Worm (Caenorhabditis elegans) whole organism, L4 larva: ENCODE measurements around the gene gdi-1.
A peak's percentile ranks its signal among the peaks of the same experiment; 100 is the strongest.

Experiments used
- D1046.2 ChIP-seq: fragments of 200-800 bp; sonication (Bioruptor generic); IDR thresholded peaks from 2 replicates; pipeline ENCODE4 v1.3.6; 2022; ENCODE audit warnings: missing genetic modification characterization, missing compliant biosample characterization
- F10B5.3 ChIP-seq: sonication (generic microtip); optimal IDR thresholded peaks from 2 replicates; lab custom pipeline; 2016; ENCODE audit warnings: mild to moderate bottlenecking, missing genetic modification characterization, missing compliant biosample characterization
- F26F4.8 ChIP-seq: fragments of 200-800 bp; sonication (Bioruptor generic); conservative IDR thresholded peaks from 2 replicates; pipeline ENCODE4 v1.3.6; 2022; ENCODE audit warnings: missing genetic modification characterization, missing compliant biosample characterization
- F37D6.2 ChIP-seq: sonication (generic microtip); optimal IDR thresholded peaks from 2 replicates; lab custom pipeline; 2016; ENCODE audit warnings: mild to moderate bottlenecking, missing genetic modification characterization, missing compliant biosample characterization
- T26A8.4 ChIP-seq: fragments of 200-800 bp; sonication (Bioruptor generic); IDR thresholded peaks from 2 replicates; pipeline ENCODE4 v1.3.6; 2022; ENCODE audit warnings: missing genetic modification characterization, missing compliant biosample characterization
- Y48G9A.11 ChIP-seq: fragments of 200-800 bp; sonication (Bioruptor generic); IDR thresholded peaks from 2 replicates; pipeline ENCODE4 v1.3.6; 2022; ENCODE audit warnings: missing genetic modification reagents, missing genetic modification characterization, missing compliant biosample characterization
- Y75B8A.6 ChIP-seq: fragments of 200-800 bp; sonication (Bioruptor generic); IDR thresholded peaks from 2 replicates; pipeline ENCODE4 v1.3.6; 2022; ENCODE audit warnings: missing genetic modification reagents, missing genetic modification characterization, missing compliant biosample characterization
- ZK546.5 ChIP-seq, 2 experiments: sonication (generic microtip); optimal IDR thresholded peaks; 2 replicates each; lab custom pipeline; 2017; ENCODE audit warnings: missing biosample characterization in 2 of 2, missing genetic modification characterization in 2 of 2
- aha-1 ChIP-seq: fragments of 150-350 bp; peaks from one replicate; lab custom pipeline; 2014; ENCODE audit warnings: missing biosample characterization, missing genetic modification characterization
- ama-1 ChIP-seq: fragments of 150-350 bp; optimal IDR thresholded peaks from 2 replicates; lab custom pipeline; 2014; ENCODE audit warnings: inconsistent platforms, mixed read lengths
- arid-1 ChIP-seq: fragments of 200-800 bp; sonication (Bioruptor generic); conservative IDR thresholded peaks from 2 replicates; pipeline ENCODE4 v1.3.6; 2022; ENCODE audit warnings: missing genetic modification reagents, missing genetic modification characterization, missing compliant biosample characterization
- ceh-62 ChIP-seq: sonication (generic microtip); optimal IDR thresholded peaks from 2 replicates; lab custom pipeline; 2017; ENCODE audit warnings: missing biosample characterization, missing genetic modification characterization
- ceh-82 ChIP-seq: sonication (generic microtip); optimal IDR thresholded peaks from 2 replicates; lab custom pipeline; 2017; ENCODE audit warnings: missing biosample characterization, missing genetic modification characterization
- ctbp-1 ChIP-seq: fragments of 200-800 bp; sonication (Bioruptor generic); IDR thresholded peaks from 2 replicates; pipeline ENCODE4 v1.3.6; 2022; ENCODE audit warnings: missing genetic modification reagents, missing genetic modification characterization, missing compliant biosample characterization
- daf-8 ChIP-seq: fragments of 200-800 bp; sonication (Bioruptor generic); IDR thresholded peaks from 2 replicates; pipeline ENCODE4 v1.3.6; 2022; ENCODE audit warnings: missing genetic modification characterization, missing compliant biosample characterization
- dpl-1 ChIP-seq: fragments of 150-350 bp; optimal IDR thresholded peaks from 2 replicates; lab custom pipeline; 2014; ENCODE audit warnings: missing biosample characterization, missing genetic modification reagents, missing genetic modification characterization
- dve-1 ChIP-seq: sonication (generic microtip); optimal IDR thresholded peaks from 2 replicates; lab custom pipeline; 2017; ENCODE audit warnings: antibody characterized with exemption, mild to moderate bottlenecking, missing genetic modification characterization, missing compliant biosample characterization; ENCODE audit not compliant: insufficient read depth
- egl-27 ChIP-seq: sonication (generic microtip); optimal IDR thresholded peaks from 3 replicates; lab custom pipeline; 2017; ENCODE audit warnings: missing biosample characterization, missing genetic modification reagents, missing genetic modification characterization
- egl-43 ChIP-seq: fragments of 200-800 bp; sonication (Bioruptor generic); IDR thresholded peaks from 2 replicates; pipeline ENCODE4 v1.3.6; 2022; ENCODE audit warnings: missing genetic modification reagents, missing genetic modification characterization, missing compliant biosample characterization
- fos-1 ChIP-seq: fragments of 150-350 bp; optimal IDR thresholded peaks from 2 replicates; lab custom pipeline; 2014; ENCODE audit warnings: missing biosample characterization, missing genetic modification characterization
- gei-8 ChIP-seq: fragments of 200-800 bp; sonication (Bioruptor generic); optimal IDR thresholded peaks from 2 replicates; lab custom pipeline; 2018; ENCODE audit warnings: mild to moderate bottlenecking, missing genetic modification characterization, missing compliant biosample characterization
- hif-1 ChIP-seq, 2 experiments: sonication (generic microtip); optimal IDR thresholded peaks; 2 replicates each; lab custom pipeline; 2016 to 2017; ENCODE audit warnings: missing compliant biosample characterization in 2 of 2, missing genetic modification characterization in 2 of 2, missing genetic modification reagents in 2 of 2, missing genotype in 2 of 2, mild to moderate bottlenecking in 1 of 2
- hlh-30 ChIP-seq: sonication (generic microtip); optimal IDR thresholded peaks from 2 replicates; lab custom pipeline; 2017; ENCODE audit warnings: antibody characterized with exemption, mild to moderate bottlenecking, missing genetic modification characterization, missing compliant biosample characterization; ENCODE audit not compliant: insufficient read depth
- hmg-1.1 ChIP-seq: fragments of 200-800 bp; sonication (Bioruptor generic); IDR thresholded peaks from 2 replicates; pipeline ENCODE4 v1.3.6; 2022; ENCODE audit warnings: missing genetic modification reagents, missing genetic modification characterization, missing compliant biosample characterization
- jun-1 ChIP-seq: fragments of 150-350 bp; optimal IDR thresholded peaks from 2 replicates; lab custom pipeline; 2014; ENCODE audit warnings: missing biosample characterization, missing genetic modification reagents, missing genetic modification characterization
- lim-7 ChIP-seq: fragments of 200-800 bp; sonication (Bioruptor generic); IDR thresholded peaks from 2 replicates; pipeline ENCODE4 v1.3.6; 2022; ENCODE audit warnings: missing genetic modification characterization, missing compliant biosample characterization
- lin-38 ChIP-seq: fragments of 200-800 bp; sonication (Bioruptor generic); IDR thresholded peaks from 2 replicates; pipeline ENCODE4 v1.3.6; 2022; ENCODE audit warnings: missing genetic modification reagents, missing genetic modification characterization, missing compliant biosample characterization
- lsy-2 ChIP-seq, 2 experiments: fragments of 150-350 bp in 1 of 2; sonication (generic microtip) in 1 of 2; optimal IDR thresholded peaks; 2 replicates each; lab custom pipeline; 2014 to 2017; ENCODE audit warnings: missing biosample characterization in 2 of 2, missing genetic modification characterization in 2 of 2
- madf-9 ChIP-seq: fragments of 200-800 bp; sonication (Bioruptor generic); conservative IDR thresholded peaks from 2 replicates; pipeline ENCODE4 v1.3.6; 2022; ENCODE audit warnings: missing genetic modification reagents, missing genetic modification characterization, missing compliant biosample characterization
- mes-2 ChIP-seq: sonication (generic microtip); optimal IDR thresholded peaks from 2 replicates; lab custom pipeline; 2016; ENCODE audit warnings: missing genotype, mild to moderate bottlenecking, missing genetic modification characterization, missing compliant biosample characterization; ENCODE audit not compliant: poor library complexity, severe bottlenecking
- nhr-11 ChIP-seq: fragments of 150-350 bp; optimal IDR thresholded peaks from 2 replicates; lab custom pipeline; 2014; ENCODE audit warnings: missing biosample characterization, missing genetic modification characterization
- nhr-41 ChIP-seq: fragments of 200-800 bp; sonication (Bioruptor generic); IDR thresholded peaks from 2 replicates; pipeline ENCODE4 v1.3.6; 2022; ENCODE audit warnings: missing genetic modification reagents, missing genetic modification characterization, missing compliant biosample characterization
- nhr-6 ChIP-seq: fragments of 150-350 bp; optimal IDR thresholded peaks from 2 replicates; lab custom pipeline; 2014; ENCODE audit warnings: missing biosample characterization, missing genetic modification characterization
- rbr-2 ChIP-seq: sonication (generic microtip); optimal IDR thresholded peaks from 2 replicates; lab custom pipeline; 2016; ENCODE audit warnings: missing genotype, missing genetic modification characterization, missing compliant biosample characterization
- set-16 ChIP-seq: fragments of 200-800 bp; sonication (Bioruptor generic); IDR thresholded peaks from 2 replicates; pipeline ENCODE4 v1.3.6; 2022; ENCODE audit warnings: missing genetic modification reagents, missing genetic modification characterization, missing compliant biosample characterization
- skn-1 ChIP-seq: fragments of 150-350 bp; optimal IDR thresholded peaks from 2 replicates; lab custom pipeline; 2014; ENCODE audit warnings: missing biosample characterization, missing genetic modification characterization
- spr-1 ChIP-seq: sonication (generic microtip); optimal IDR thresholded peaks from 2 replicates; lab custom pipeline; 2016; ENCODE audit warnings: mild to moderate bottlenecking, missing genetic modification characterization, missing compliant biosample characterization
- spr-3 ChIP-seq: fragments of 200-800 bp; sonication (Bioruptor generic); optimal IDR thresholded peaks from 2 replicates; lab custom pipeline; 2018; ENCODE audit warnings: mild to moderate bottlenecking, missing genetic modification characterization, missing compliant biosample characterization
- unc-39 ChIP-seq: sonication (generic microtip); optimal IDR thresholded peaks from 2 replicates; lab custom pipeline; 2017; ENCODE audit warnings: missing biosample characterization, missing genetic modification characterization
- vab-7 ChIP-seq: fragments of 200-800 bp; sonication (Bioruptor generic); IDR thresholded peaks from 2 replicates; pipeline ENCODE4 v1.3.6; 2022; ENCODE audit warnings: missing genetic modification reagents, missing genetic modification characterization, missing compliant biosample characterization
- zfp-2 ChIP-seq: sonication (generic microtip); optimal IDR thresholded peaks from 2 replicates; lab custom pipeline; 2016; ENCODE audit warnings: mild to moderate bottlenecking, missing genetic modification characterization, missing compliant biosample characterization
- zfp-3 ChIP-seq: fragments of 200-800 bp; sonication (Bioruptor generic); conservative IDR thresholded peaks from 2 replicates; pipeline ENCODE4 v1.3.6; 2022; ENCODE audit warnings: missing genetic modification reagents, missing genetic modification characterization, missing compliant biosample characterization

Gene gdi-1

DNA sequence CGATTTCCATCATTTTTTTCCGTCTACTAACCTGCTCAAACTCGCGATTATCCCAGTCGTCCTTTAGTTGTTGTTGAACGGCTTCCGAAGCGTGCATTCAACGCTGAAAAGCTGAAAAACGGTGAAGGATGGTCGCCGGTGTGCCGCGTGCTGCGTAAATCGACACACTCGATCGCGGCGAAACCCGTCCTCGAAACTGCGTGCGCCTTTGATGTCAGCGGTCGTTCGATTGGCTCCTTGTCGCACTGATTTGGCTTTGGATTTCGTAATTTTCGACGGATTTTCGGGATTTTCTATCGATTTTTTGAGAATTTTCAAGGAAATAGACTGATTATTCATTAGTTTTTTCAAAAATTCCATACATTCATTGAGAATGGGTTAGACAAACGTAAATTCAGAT is 4.7 kb upstream of the gdi-1 start, which contains the start of the genes Y57G11C.1147 and nuo-3 (continued):
- TF ChIP-seq lsy-2 (tag; optimal IDR thresholded peaks at IDR 0.05; lab: Kevin White, UChicago) (peak in 1 of 2 experiments; percentile 8), nhr-6 (tag; lab: Kevin White, UChicago) (no peak), lim-7 (GFP tag; lab: Robert Waterston, UW) (no peak), madf-9 (no peak), set-16 (GFP tag; lab: Robert Waterston, UW) (peak; percentile 29; the same call in 1 of the 2 replicates), fos-1 (tag; lab: Kevin White, UChicago) (no peak), aha-1 (tag; lab: Kevin White, UChicago) (peak; percentile 26), ZK546.5 (tag; optimal IDR thresholded peaks at IDR 0.05; lab: Kevin White, UChicago) (no peak), F26F4.8 (GFP tag; lab: Robert Waterston, UW) (no peak), egl-27 (tag; lab: Kevin White, UChicago) (no peak), D1046.2 (GFP tag; lab: Robert Waterston, UW) (no peak), hlh-30 (peak; percentile 63), arid-1 (GFP tag; lab: Robert Waterston, UW) (no peak), Y75B8A.6 (GFP tag; lab: Robert Waterston, UW) (no peak), Y48G9A.11 (GFP tag; lab: Robert Waterston, UW) (no peak), egl-43 (GFP tag; lab: Robert Waterston, UW) (no peak), jun-1 (tag; lab: Kevin White, UChicago) (no peak), spr-1 (tag; lab: Kevin White, UChicago) (no peak), spr-3 (GFP tag; lab: Kevin White, UChicago) (no peak), F37D6.2 (tag; lab: Kevin White, UChicago) (no peak), lin-38 (no peak), zfp-2 (no peak), T26A8.4 (GFP tag; lab: Robert Waterston, UW) (no peak), unc-39 (tag; lab: Kevin White, UChicago) (no peak), nhr-11 (tag; lab: Kevin White, UChicago) (no peak), hif-1 (tag; optimal IDR thresholded peaks at IDR 0.05; lab: Kevin White, UChicago) (no peak), mes-2 (tag; lab: Kevin White, UChicago) (peak; percentile 38), skn-1 (tag; lab: Kevin White, UChicago) (no peak), ctbp-1 (GFP tag; lab: Robert Waterston, UW) (no peak), vab-7 (GFP tag; lab: Robert Waterston, UW) (no peak), dpl-1 (GFP tag; lab: Kevin White, UChicago) (no peak), rbr-2 (tag; lab: Kevin White, UChicago) (no peak), ceh-62 (tag; lab: Kevin White, UChicago) (no peak), ceh-82 (tag; lab: Kevin White, UChicago) (no peak)

DNA sequence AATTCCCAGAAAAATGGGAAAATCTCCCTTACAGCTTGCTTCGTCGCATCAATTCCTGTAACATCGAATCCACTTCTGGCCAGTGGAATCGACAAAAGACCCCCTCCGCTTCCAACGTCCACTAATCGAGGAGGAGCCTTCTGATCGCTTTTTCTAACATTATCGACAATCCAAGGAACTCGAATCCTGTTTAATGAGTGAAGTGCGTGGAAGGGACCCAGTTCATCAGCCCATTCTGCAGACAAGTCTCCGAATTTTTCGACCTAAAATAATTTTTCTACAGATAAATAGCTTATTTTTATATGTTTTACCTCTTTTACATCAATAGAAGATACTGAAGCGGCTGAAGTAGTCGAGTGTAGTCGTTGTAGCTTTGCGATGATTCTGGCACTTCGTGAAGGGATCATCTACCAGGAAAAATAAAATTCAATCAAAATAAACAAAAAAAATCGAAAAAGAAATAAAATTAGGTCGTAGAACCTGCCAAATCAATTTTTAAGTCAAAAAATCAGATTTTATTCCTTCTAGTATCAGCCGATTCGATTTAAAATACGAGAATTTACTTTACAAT is 3.3 kb upstream of the gdi-1 start, which contains the start of gene coq-3:
Gene coq-3 (minus strand): TSS at position 407 of the 571 bp plus-strand sequence.
- peak; percentile 23; the same call in 1 of the 2 replicates for TF ChIP-seq lin-38
- TF ChIP-seq daf-8 (GFP tag; lab: Robert Waterston, UW), result no peak
- TF ChIP-seq mes-2 (tag; lab: Kevin White, UChicago), result peak; percentile 28
- no peak for TF ChIP-seq gei-8 (GFP tag; lab: Kevin White, UChicago)
- peak in 1 of 2 experiments; percentile 12 for TF ChIP-seq lsy-2 (tag; optimal IDR thresholded peaks at IDR 0.05; lab: Kevin White, UChicago)
- peak; percentile 29 for TF ChIP-seq ama-1 (lab: Kevin White, UChicago)
- 0 out of 2 replicates have a peak, but pooled peaks have one; percentile 22 for TF ChIP-seq T26A8.4 (GFP tag; lab: Robert Waterston, UW)
- peak; percentile 13 for TF ChIP-seq dve-1 (tag; lab: Kevin White, UChicago)
- TF ChIP-seq nhr-41 (GFP tag; lab: Robert Waterston, UW), result no peak
- peak; percentile 85 for TF ChIP-seq aha-1 (tag; lab: Kevin White, UChicago)
- TF ChIP-seq zfp-3 (GFP tag; lab: Robert Waterston, UW), result 0 out of 2 replicates have a peak, but pooled peaks have one; percentile 12
- 0 out of 2 replicates have a peak, but pooled peaks have one; percentile 25 for TF ChIP-seq lim-7 (GFP tag; lab: Robert Waterston, UW)
- no peak for TF ChIP-seq hmg-1.1 (GFP tag; lab: Robert Waterston, UW)
- TF ChIP-seq F10B5.3 (tag; lab: Kevin White, UChicago), result no peak
